Fruit fly (Drosophila melanogaster) whole organism, wandering third instar larva: ENCODE data around the gene CG44774.

Experiments used
- Abd-B ChIP-seq: fragments of >200 bp; optimal IDR thresholded peaks from 2 replicates; lab custom pipeline; 2017; ENCODE audit warnings: missing biosample characterization, missing genetic modification characterization
- Dfd ChIP-seq: fragments of >200 bp; optimal IDR thresholded peaks from 2 replicates; lab custom pipeline; 2017; ENCODE audit warnings: missing biosample characterization, missing genetic modification characterization
- GATAd ChIP-seq: sonication (Bioruptor generic); optimal IDR thresholded peaks from 2 replicates; lab custom pipeline; 2016; ENCODE audit warnings: missing biosample characterization, missing genetic modification characterization
- Mio ChIP-seq: sonication (Bioruptor generic); optimal IDR thresholded peaks from 2 replicates; lab custom pipeline; 2016; ENCODE audit warnings: missing biosample characterization, missing genetic modification characterization
- Myc ChIP-seq: fragments of >200 bp; optimal IDR thresholded peaks from 2 replicates; lab custom pipeline; 2017
- Rel ChIP-seq, 2 experiments: fragments of 200-800 bp; sonication (Bioruptor generic) in 1 of 2; optimal IDR thresholded peaks; 2 replicates in 1 of 2; 3 replicates in 1 of 2; lab custom pipeline; 2016 to 2019; ENCODE audit warnings: mild to moderate bottlenecking in 2 of 2, missing biosample characterization in 2 of 2, missing genetic modification characterization in 2 of 2, moderate library complexity in 1 of 2
- br ChIP-seq: fragments of 200-800 bp; sonication (Bioruptor generic); optimal IDR thresholded peaks from 2 replicates; lab custom pipeline; 2016; ENCODE audit warnings: missing biosample characterization, missing genetic modification characterization
- ey ChIP-seq: fragments of 200-800 bp; sonication (Bioruptor generic); optimal IDR thresholded peaks from 2 replicates; lab custom pipeline; 2016; ENCODE audit warnings: missing biosample characterization, missing genetic modification characterization
- foxo ChIP-seq, 2 experiments: fragments of 200-800 bp; sonication (Bioruptor generic); optimal IDR thresholded peaks; 2 replicates in 1 of 2; 3 replicates in 1 of 2; lab custom pipeline; 2016 to 2017; ENCODE audit warnings: missing biosample characterization in 2 of 2, missing genetic modification characterization in 2 of 2
- fru ChIP-seq: fragments of 200-800 bp; sonication (Bioruptor generic); optimal IDR thresholded peaks from 3 replicates; lab custom pipeline; 2016; ENCODE audit warnings: missing biosample characterization, mild to moderate bottlenecking, missing genetic modification characterization
- h ChIP-seq: fragments of 200-800 bp; sonication (Bioruptor generic); optimal IDR thresholded peaks from 3 replicates; lab custom pipeline; 2016; ENCODE audit warnings: missing biosample characterization, mild to moderate bottlenecking, missing genetic modification characterization
- pan ChIP-seq: fragments of >200 bp; optimal IDR thresholded peaks from 2 replicates; lab custom pipeline; 2017
- psq ChIP-seq: fragments of 200-800 bp; sonication (Bioruptor generic); optimal IDR thresholded peaks from 3 replicates; lab custom pipeline; 2017; ENCODE audit warnings: missing biosample characterization, mild to moderate bottlenecking, missing genetic modification characterization, moderate library complexity
- tai ChIP-seq: sonication (Bioruptor generic); optimal IDR thresholded peaks from 2 replicates; lab custom pipeline; 2016; ENCODE audit warnings: missing biosample characterization, missing genetic modification characterization

DNA sequence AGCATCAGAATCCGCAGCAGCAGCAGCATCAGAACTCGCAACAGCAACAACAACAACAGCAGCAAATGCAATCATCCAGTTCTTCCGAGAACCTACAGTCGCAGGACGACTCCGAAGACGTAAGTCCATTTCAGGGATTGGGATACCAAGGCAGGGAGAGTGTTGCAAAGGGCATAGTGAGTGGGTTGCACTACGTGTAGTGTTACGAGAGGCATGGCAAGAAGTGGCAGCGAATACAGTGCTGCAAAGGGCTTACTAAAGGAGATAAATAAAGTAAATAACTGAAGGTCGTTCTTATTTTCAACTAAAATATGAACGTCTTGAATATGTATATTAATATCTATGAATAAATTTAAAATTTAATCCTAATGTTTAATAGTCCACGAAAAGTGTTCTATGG is 26.8 kb downstream of the CG44774 start:
- TF ChIP-seq Dfd (no peak), Myc (lab: Kevin White, UChicago) (no peak), Abd-B (GFP tag; lab: Kevin White, UChicago) (no peak), fru (GFP tag; lab: Kevin White, UChicago) (no peak), tai (GFP tag; lab: Kevin White, UChicago) (no peak), br (GFP tag; lab: Kevin White, UChicago) (no peak), pan (lab: Kevin White, UChicago) (no peak), psq (GFP tag; lab: Kevin White, UChicago) (no peak), foxo (GFP tag; optimal IDR thresholded peaks at IDR 0.05; lab: Kevin White, UChicago) (no peak), GATAd (GFP tag; lab: Kevin White, UChicago) (no peak), Rel (GFP tag; optimal IDR thresholded peaks at IDR 0.05; lab: Kevin White, UChicago) (no peak), Rel (tag; optimal IDR thresholded peaks at IDR 0.05; lab: Kevin White, UChicago) (no peak), Mio (no peak), ey (no peak), h (GFP tag; lab: Kevin White, UChicago) (no peak)
